Worm (Caenorhabditis elegans) whole organism, late embryonic: ENCODE data around the gene ecps-1.

Experiments
- F13H6.1 ChIP-seq: sonication (generic microtip); optimal IDR thresholded peaks from 2 replicates; lab custom pipeline; 2016; ENCODE audit warnings: missing genetic modification characterization, missing compliant biosample characterization
- K02D7.2 ChIP-seq: sonication (generic microtip); optimal IDR thresholded peaks from 2 replicates; lab custom pipeline; 2017; ENCODE audit warnings: mild to moderate bottlenecking, missing genetic modification characterization, missing compliant biosample characterization
- K09A11.1 ChIP-seq: sonication (generic microtip); optimal IDR thresholded peaks from 2 replicates; lab custom pipeline; 2017; ENCODE audit warnings: antibody characterized with exemption, mild to moderate bottlenecking, missing genetic modification characterization, missing compliant biosample characterization; ENCODE audit not compliant: insufficient read depth
- Y22D7AL.16 ChIP-seq: sonication (generic microtip); optimal IDR thresholded peaks from 2 replicates; lab custom pipeline; 2016; ENCODE audit warnings: missing genetic modification characterization, missing compliant biosample characterization
- ceh-22 ChIP-seq: sonication (generic microtip); optimal IDR thresholded peaks from 2 replicates; lab custom pipeline; 2017; ENCODE audit warnings: missing biosample characterization, missing genetic modification characterization
- che-1 ChIP-seq: sonication (generic microtip); optimal IDR thresholded peaks from 2 replicates; lab custom pipeline; 2016; ENCODE audit warnings: mild to moderate bottlenecking, missing genetic modification characterization, missing compliant biosample characterization
- dmd-4 ChIP-seq: sonication (generic microtip); optimal IDR thresholded peaks from 2 replicates; lab custom pipeline; 2016; ENCODE audit warnings: borderline replicate concordance, missing genetic modification characterization, missing compliant biosample characterization
- eyg-1 ChIP-seq: sonication (generic microtip); optimal IDR thresholded peaks from 2 replicates; lab custom pipeline; 2016; ENCODE audit warnings: missing genotype, missing genetic modification characterization, missing compliant biosample characterization
- hlh-15 ChIP-seq: sonication (generic microtip); optimal IDR thresholded peaks from 2 replicates; lab custom pipeline; 2016; ENCODE audit warnings: missing genetic modification characterization, missing compliant biosample characterization
- mec-3 ChIP-seq: sonication (generic microtip); optimal IDR thresholded peaks from 2 replicates; lab custom pipeline; 2016; ENCODE audit warnings: borderline replicate concordance, missing genetic modification characterization, missing compliant biosample characterization
- odd-2 ChIP-seq: sonication (generic microtip); optimal IDR thresholded peaks from 2 replicates; lab custom pipeline; 2017; ENCODE audit warnings: antibody characterized with exemption, mild to moderate bottlenecking, missing genetic modification characterization, missing compliant biosample characterization
- sdc-2 ChIP-seq: sonication (generic microtip); optimal IDR thresholded peaks from 2 replicates; lab custom pipeline; 2016; ENCODE audit warnings: missing genotype, missing genetic modification characterization, missing compliant biosample characterization
- tbx-7 ChIP-seq: sonication (generic microtip); optimal IDR thresholded peaks from 2 replicates; lab custom pipeline; 2016; ENCODE audit warnings: missing genotype, missing genetic modification characterization, missing compliant biosample characterization
- unc-42 ChIP-seq: sonication (generic microtip); optimal IDR thresholded peaks from 2 replicates; lab custom pipeline; 2016; ENCODE audit warnings: missing genotype, missing genetic modification characterization, missing compliant biosample characterization

ecps-1 gene

DNA sequence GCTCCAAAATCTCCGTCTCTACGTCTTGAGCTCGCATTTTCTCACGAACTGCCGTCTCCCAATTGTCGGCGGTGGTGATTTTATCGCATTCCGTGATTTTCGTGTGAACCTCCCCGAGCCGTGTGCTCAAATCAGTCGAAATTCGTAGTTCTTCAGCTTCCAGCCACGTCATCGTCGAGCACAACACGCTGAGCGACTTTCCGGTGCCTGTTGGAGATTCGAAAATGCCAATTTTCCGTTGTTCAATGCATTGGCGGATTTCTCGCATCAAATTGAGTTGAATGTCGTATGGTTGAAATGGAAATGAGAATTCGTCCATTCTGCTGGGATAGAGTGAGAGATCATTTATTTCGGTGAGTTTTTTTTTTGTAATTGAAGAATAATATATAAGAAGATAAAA, 55.4 kb downstream of the ecps-1 start, which contains the start of the genes M03C11.3 and chl-1:
TSS of gene M03C11.3 (plus strand) at position 153 of the 400 bp plus-strand sequence.
TSS of gene chl-1 (minus strand) at position 323 of the 400 bp plus-strand sequence.
- TF ChIP-seq sdc-2, result no peak
- no peak for TF ChIP-seq K02D7.2 (tag; lab: Kevin White, UChicago)
- no peak for TF ChIP-seq ceh-22 (tag; lab: Kevin White, UChicago)
- TF ChIP-seq che-1 (tag; lab: Kevin White, UChicago), result no peak
- TF ChIP-seq F13H6.1 (tag; lab: Kevin White, UChicago), result no peak
- TF ChIP-seq dmd-4 (tag; lab: Kevin White, UChicago), result no peak
- no peak for TF ChIP-seq mec-3 (tag; lab: Kevin White, UChicago)
- no peak for TF ChIP-seq tbx-7
- no peak for TF ChIP-seq eyg-1 (tag; lab: Kevin White, UChicago)
- TF ChIP-seq hlh-15 (tag; lab: Kevin White, UChicago), result no peak
- TF ChIP-seq odd-2, result no peak
- TF ChIP-seq K09A11.1 (tag; lab: Kevin White, UChicago), result no peak
- TF ChIP-seq unc-42, result no peak
- TF ChIP-seq Y22D7AL.16 (tag; lab: Kevin White, UChicago), result no peak
